Worm (Caenorhabditis elegans) whole organism, L4 larva: ENCODE measurements around the gene clec-196.

Experiments
- D1046.2 ChIP-seq: fragments of 200-800 bp; sonication (Bioruptor generic); IDR thresholded peaks from 2 replicates; pipeline ENCODE4 v1.3.6; 2022; ENCODE audit warnings: missing genetic modification characterization, missing compliant biosample characterization
- F26F4.8 ChIP-seq: fragments of 200-800 bp; sonication (Bioruptor generic); conservative IDR thresholded peaks from 2 replicates; pipeline ENCODE4 v1.3.6; 2022; ENCODE audit warnings: missing genetic modification characterization, missing compliant biosample characterization
- F37D6.2 ChIP-seq: sonication (generic microtip); optimal IDR thresholded peaks from 2 replicates; lab custom pipeline; 2016; ENCODE audit warnings: mild to moderate bottlenecking, missing genetic modification characterization, missing compliant biosample characterization
- F44E2.7 ChIP-seq: fragments of 200-800 bp; sonication (Bioruptor generic); IDR thresholded peaks from 2 replicates; pipeline ENCODE4 v2.1.2; 2022; ENCODE audit warnings: missing genetic modification characterization, missing compliant biosample characterization
- R02D3.7 ChIP-seq: fragments of 150-350 bp; sonication (generic microtip); optimal IDR thresholded peaks from 3 replicates; lab custom pipeline; 2014; ENCODE audit warnings: missing biosample characterization, missing genetic modification characterization
- T20F7.1 ChIP-seq: fragments of 200-800 bp; sonication (Bioruptor generic); optimal IDR thresholded peaks from 2 replicates; lab custom pipeline; 2018; ENCODE audit warnings: mild to moderate bottlenecking, missing genetic modification characterization, missing compliant biosample characterization
- Y105C5A.15 ChIP-seq: fragments of 200-800 bp; sonication (Bioruptor generic); IDR thresholded peaks from 2 replicates; pipeline ENCODE4 v1.3.6; 2022; ENCODE audit warnings: missing genetic modification characterization, missing compliant biosample characterization
- Y5F2A.4 ChIP-seq: fragments of 200-800 bp; sonication (Bioruptor generic); optimal IDR thresholded peaks from 2 replicates; lab custom pipeline; 2018; ENCODE audit warnings: mild to moderate bottlenecking, missing genetic modification characterization, missing compliant biosample characterization
- ZK337.2 ChIP-seq: fragments of 200-800 bp; sonication (Bioruptor generic); IDR thresholded peaks from 2 replicates; pipeline ENCODE4 v1.3.6; 2022; ENCODE audit warnings: missing genetic modification reagents, missing genetic modification characterization, missing compliant biosample characterization
- ama-1 ChIP-seq: fragments of 150-350 bp; optimal IDR thresholded peaks from 2 replicates; lab custom pipeline; 2014; ENCODE audit warnings: inconsistent platforms, mixed read lengths
- ceh-28 ChIP-seq: fragments of 150-350 bp; optimal IDR thresholded peaks from 2 replicates; lab custom pipeline; 2014; ENCODE audit warnings: missing biosample characterization, missing genetic modification reagents, missing genetic modification characterization
- ceh-44 ChIP-seq: fragments of 200-800 bp; sonication (Bioruptor generic); IDR thresholded peaks from 2 replicates; pipeline ENCODE4 v1.3.6; 2022; ENCODE audit warnings: missing genetic modification reagents, missing genetic modification characterization, missing compliant biosample characterization
- daf-16 ChIP-seq, 3 experiments: sonication (generic microtip); optimal IDR thresholded peaks; 2 replicates each; lab custom pipeline; 2016 to 2017; ENCODE audit warnings: missing genetic modification characterization in 3 of 3, missing genetic modification reagents in 3 of 3, mild to moderate bottlenecking in 2 of 3, missing compliant biosample characterization in 2 of 3, missing biosample characterization in 1 of 3, moderate library complexity in 1 of 3
- daf-19 ChIP-seq: fragments of 200-800 bp; sonication (Bioruptor generic); conservative IDR thresholded peaks from 2 replicates; pipeline ENCODE4 v1.3.6; 2022; ENCODE audit warnings: missing genetic modification characterization, missing compliant biosample characterization
- dmd-8 ChIP-seq: fragments of 200-800 bp; sonication (Bioruptor generic); IDR thresholded peaks from 2 replicates; pipeline ENCODE4 v1.3.6; 2022; ENCODE audit warnings: missing genetic modification characterization, missing compliant biosample characterization
- dmd-9 ChIP-seq: fragments of 200-800 bp; sonication (Bioruptor generic); IDR thresholded peaks from 2 replicates; pipeline ENCODE4 v1.3.6; 2022; ENCODE audit warnings: missing genetic modification reagents, missing genetic modification characterization, missing compliant biosample characterization
- dve-1 ChIP-seq: sonication (generic microtip); optimal IDR thresholded peaks from 2 replicates; lab custom pipeline; 2017; ENCODE audit warnings: antibody characterized with exemption, mild to moderate bottlenecking, missing genetic modification characterization, missing compliant biosample characterization; ENCODE audit not compliant: insufficient read depth
- egl-27 ChIP-seq: sonication (generic microtip); optimal IDR thresholded peaks from 3 replicates; lab custom pipeline; 2017; ENCODE audit warnings: missing biosample characterization, missing genetic modification reagents, missing genetic modification characterization
- egl-43 ChIP-seq: fragments of 200-800 bp; sonication (Bioruptor generic); IDR thresholded peaks from 2 replicates; pipeline ENCODE4 v1.3.6; 2022; ENCODE audit warnings: missing genetic modification reagents, missing genetic modification characterization, missing compliant biosample characterization
- hlh-30 ChIP-seq: sonication (generic microtip); optimal IDR thresholded peaks from 2 replicates; lab custom pipeline; 2017; ENCODE audit warnings: antibody characterized with exemption, mild to moderate bottlenecking, missing genetic modification characterization, missing compliant biosample characterization; ENCODE audit not compliant: insufficient read depth
- hmg-1.1 ChIP-seq: fragments of 200-800 bp; sonication (Bioruptor generic); IDR thresholded peaks from 2 replicates; pipeline ENCODE4 v1.3.6; 2022; ENCODE audit warnings: missing genetic modification reagents, missing genetic modification characterization, missing compliant biosample characterization
- jun-1 ChIP-seq: fragments of 150-350 bp; optimal IDR thresholded peaks from 2 replicates; lab custom pipeline; 2014; ENCODE audit warnings: missing biosample characterization, missing genetic modification reagents, missing genetic modification characterization
- lin-15B ChIP-seq: fragments of 150-350 bp; sonication (generic microtip); optimal IDR thresholded peaks from 3 replicates; lab custom pipeline; 2014; ENCODE audit warnings: missing biosample characterization, missing genetic modification characterization
- lin-29 ChIP-seq: fragments of 200-800 bp; sonication (Bioruptor generic); IDR thresholded peaks from 2 replicates; pipeline ENCODE4 v1.3.6; 2022; ENCODE audit warnings: missing genetic modification reagents, missing genetic modification characterization, missing compliant biosample characterization
- lin-38 ChIP-seq: fragments of 200-800 bp; sonication (Bioruptor generic); IDR thresholded peaks from 2 replicates; pipeline ENCODE4 v1.3.6; 2022; ENCODE audit warnings: missing genetic modification reagents, missing genetic modification characterization, missing compliant biosample characterization
- lin-39 ChIP-seq: fragments of 150-350 bp; optimal IDR thresholded peaks from 2 replicates; lab custom pipeline; 2014; ENCODE audit warnings: missing biosample characterization, missing genetic modification reagents, missing genetic modification characterization
- madf-5 ChIP-seq, 2 experiments: fragments of 200-800 bp; sonication (Bioruptor generic); IDR thresholded peaks; 2 replicates each; pipeline ENCODE4 v1.3.6; 2022; ENCODE audit warnings: missing compliant biosample characterization in 2 of 2, missing genetic modification characterization in 2 of 2
- mep-1 ChIP-seq: fragments of 150-350 bp; sonication (generic microtip); optimal IDR thresholded peaks from 3 replicates; lab custom pipeline; 2014; ENCODE audit warnings: missing biosample characterization, missing genetic modification characterization
- mes-2 ChIP-seq: sonication (generic microtip); optimal IDR thresholded peaks from 2 replicates; lab custom pipeline; 2016; ENCODE audit warnings: missing genotype, mild to moderate bottlenecking, missing genetic modification characterization, missing compliant biosample characterization; ENCODE audit not compliant: poor library complexity, severe bottlenecking
- mxl-2 ChIP-seq: fragments of 200-800 bp; sonication (Bioruptor generic); conservative IDR thresholded peaks from 2 replicates; pipeline ENCODE4 v1.3.6; 2022; ENCODE audit warnings: missing genetic modification reagents, missing genetic modification characterization, missing compliant biosample characterization
- nhr-10 ChIP-seq: fragments of 150-350 bp; optimal IDR thresholded peaks from 2 replicates; lab custom pipeline; 2014; ENCODE audit warnings: missing biosample characterization, missing genetic modification characterization
- nhr-102 ChIP-seq: sonication (generic microtip); optimal IDR thresholded peaks from 2 replicates; lab custom pipeline; 2016; ENCODE audit warnings: mild to moderate bottlenecking, missing genetic modification characterization, moderate library complexity, missing compliant biosample characterization
- nhr-11 ChIP-seq: fragments of 150-350 bp; optimal IDR thresholded peaks from 2 replicates; lab custom pipeline; 2014; ENCODE audit warnings: missing biosample characterization, missing genetic modification characterization
- nhr-237 ChIP-seq: sonication (generic microtip); optimal IDR thresholded peaks from 2 replicates; lab custom pipeline; 2017; ENCODE audit warnings: missing biosample characterization, missing genetic modification characterization
- nhr-25 ChIP-seq: sonication (generic microtip); optimal IDR thresholded peaks from 2 replicates; lab custom pipeline; 2017; ENCODE audit warnings: missing genetic modification characterization, mild to moderate bottlenecking, missing compliant biosample characterization, antibody characterized with exemption, moderate library complexity, borderline replicate concordance; ENCODE audit not compliant: insufficient read depth
- nhr-41 ChIP-seq: fragments of 200-800 bp; sonication (Bioruptor generic); IDR thresholded peaks from 2 replicates; pipeline ENCODE4 v1.3.6; 2022; ENCODE audit warnings: missing genetic modification reagents, missing genetic modification characterization, missing compliant biosample characterization
- pha-4 ChIP-seq, 2 experiments: fragments of 150-350 bp in 1 of 2; fragments of 200-800 bp in 1 of 2; sonication (Bioruptor generic) in 1 of 2; IDR thresholded peaks in 1 of 2; optimal IDR thresholded peaks in 1 of 2; 2 replicates each; pipeline versions ENCODE4 v1.3.6 to Lab custom; 2014 to 2022; ENCODE audit warnings: missing genetic modification characterization in 2 of 2, missing genetic modification reagents in 2 of 2, missing biosample characterization in 1 of 2, missing compliant biosample characterization in 1 of 2
- php-3 ChIP-seq: fragments of 200-800 bp; sonication (Bioruptor generic); IDR thresholded peaks from 2 replicates; pipeline ENCODE4 v1.3.6; 2022; ENCODE audit warnings: missing genetic modification reagents, missing genetic modification characterization, missing compliant biosample characterization
- rbr-2 ChIP-seq: sonication (generic microtip); optimal IDR thresholded peaks from 2 replicates; lab custom pipeline; 2016; ENCODE audit warnings: missing genotype, missing genetic modification characterization, missing compliant biosample characterization
- sdz-12 ChIP-seq: fragments of 200-800 bp; sonication (Bioruptor generic); optimal IDR thresholded peaks from 2 replicates; lab custom pipeline; 2018; ENCODE audit warnings: mild to moderate bottlenecking, missing genetic modification characterization, missing compliant biosample characterization
- skn-1 ChIP-seq: fragments of 150-350 bp; optimal IDR thresholded peaks from 2 replicates; lab custom pipeline; 2014; ENCODE audit warnings: missing biosample characterization, missing genetic modification characterization
- snpc-1.2 ChIP-seq: fragments of 200-800 bp; sonication (Bioruptor generic); IDR thresholded peaks from 2 replicates; pipeline ENCODE4 v1.3.6; 2022; ENCODE audit warnings: missing genetic modification reagents, missing genetic modification characterization, missing compliant biosample characterization
- snpc-4 ChIP-seq: fragments of 150-350 bp; optimal IDR thresholded peaks from 2 replicates; lab custom pipeline; 2014; ENCODE audit warnings: missing biosample characterization, missing genetic modification characterization
- spr-1 ChIP-seq: sonication (generic microtip); optimal IDR thresholded peaks from 2 replicates; lab custom pipeline; 2016; ENCODE audit warnings: mild to moderate bottlenecking, missing genetic modification characterization, missing compliant biosample characterization
- tra-1 ChIP-seq: fragments of 200-800 bp; sonication (Bioruptor generic); IDR thresholded peaks from 2 replicates; pipeline ENCODE4 v1.3.6; 2022; ENCODE audit warnings: missing genetic modification reagents, missing genetic modification characterization, missing compliant biosample characterization
- unc-62 ChIP-seq, 3 experiments: fragments of 150-350 bp in 1 of 3; sonication (generic microtip); optimal IDR thresholded peaks in 2 of 3; peaks in 1 of 3; 1 replicate in 1 of 3; 2 replicates in 2 of 3; lab custom pipeline; 2014 to 2017; ENCODE audit warnings: missing biosample characterization in 3 of 3, missing genetic modification characterization in 3 of 3, missing genetic modification reagents in 3 of 3, missing genotype in 1 of 3
- vab-7 ChIP-seq: fragments of 200-800 bp; sonication (Bioruptor generic); IDR thresholded peaks from 2 replicates; pipeline ENCODE4 v1.3.6; 2022; ENCODE audit warnings: missing genetic modification reagents, missing genetic modification characterization, missing compliant biosample characterization
- zfp-2 ChIP-seq: sonication (generic microtip); optimal IDR thresholded peaks from 2 replicates; lab custom pipeline; 2016; ENCODE audit warnings: mild to moderate bottlenecking, missing genetic modification characterization, missing compliant biosample characterization
- zip-2 ChIP-seq: fragments of 150-350 bp; optimal IDR thresholded peaks from 2 replicates; lab custom pipeline; 2014; ENCODE audit warnings: missing biosample characterization, missing genetic modification characterization
- ztf-11 ChIP-seq: fragments of 150-350 bp; optimal IDR thresholded peaks from 2 replicates; lab custom pipeline; 2014; ENCODE audit warnings: missing biosample characterization, missing genetic modification characterization

The clec-196 gene

ce11 chrIV:17245200-17245599, 31.6 kb upstream of the clec-196 start, which contains the start of gene ZK550.2 (continued):
- TF ChIP-seq mxl-2 (GFP tag; lab: Robert Waterston, UW) (no peak), ceh-28 (tag; lab: Kevin White, UChicago) (no peak), D1046.2 (GFP tag; lab: Robert Waterston, UW) (no peak), mes-2 (tag; lab: Kevin White, UChicago) (no peak), daf-16 (GFP tag; optimal IDR thresholded peaks at IDR 0.05; lab: Kevin White, UChicago) (peak in 1 of 2 experiments; percentile 32), daf-16 (tag; optimal IDR thresholded peaks at IDR 0.05; lab: Kevin White, UChicago) (peak; percentile 95), dmd-8 (no peak), F37D6.2 (tag; lab: Kevin White, UChicago) (no peak), Y105C5A.15 (GFP tag; lab: Robert Waterston, UW) (no peak), ZK337.2 (no peak), nhr-11 (tag; lab: Kevin White, UChicago) (no peak), skn-1 (tag; lab: Kevin White, UChicago) (no peak), sdz-12 (no peak), ceh-44 (GFP tag; lab: Robert Waterston, UW) (no peak), lin-29 (GFP tag; lab: Robert Waterston, UW) (no peak), nhr-41 (GFP tag; lab: Robert Waterston, UW) (peak; percentile 84), T20F7.1 (GFP tag; lab: Kevin White, UChicago) (no peak), unc-62 (GFP tag; optimal IDR thresholded peaks at IDR 0.05 in 1 of 2; lab: Kevin White, UChicago) (peak in 1 of 2 experiments; percentile 63), unc-62 (tag; optimal IDR thresholded peaks at IDR 0.05; lab: Kevin White, UChicago) (no peak), dve-1 (tag; lab: Kevin White, UChicago) (peak; percentile 90), nhr-102 (no peak), ztf-11 (tag; lab: Kevin White, UChicago) (no peak), nhr-237 (tag; lab: Kevin White, UChicago) (no peak), lin-15B (tag; lab: Kevin White, UChicago) (no peak), egl-27 (no peak), hlh-30 (tag; lab: Kevin White, UChicago) (peak; percentile 74), spr-1 (no peak), nhr-25 (tag; lab: Kevin White, UChicago) (no peak), vab-7 (GFP tag; lab: Robert Waterston, UW) (no peak), hmg-1.1 (GFP tag; lab: Robert Waterston, UW) (no peak), pha-4 (GFP tag; IDR thresholded peaks at IDR 0.05; lab: Robert Waterston, UW) (no peak), pha-4 (tag; optimal IDR thresholded peaks at IDR 0.05; lab: Kevin White, UChicago) (no peak), snpc-1.2 (GFP tag; lab: Robert Waterston, UW) (no peak), nhr-10 (tag; lab: Kevin White, UChicago) (no peak), zip-2 (tag; lab: Kevin White, UChicago) (peak; percentile 10), snpc-4 (tag; lab: Kevin White, UChicago) (no peak), F26F4.8 (GFP tag; lab: Robert Waterston, UW) (no peak), jun-1 (tag; lab: Kevin White, UChicago) (peak; percentile 51), lin-38 (GFP tag; lab: Robert Waterston, UW) (no peak; the same call in 1 of the 2 replicates), rbr-2 (tag; lab: Kevin White, UChicago) (no peak), php-3 (no peak; the same call in none of the 2 replicates), mep-1 (tag; lab: Kevin White, UChicago) (peak; percentile 46), R02D3.7 (tag; lab: Kevin White, UChicago) (no peak), madf-5 (GFP tag; IDR thresholded peaks at IDR 0.05; lab: Robert Waterston, UW) (no peak), dmd-9 (no peak), Y5F2A.4 (no peak), lin-39 (tag; lab: Kevin White, UChicago) (no peak), daf-19 (GFP tag; lab: Robert Waterston, UW) (no peak), egl-43 (no peak), F44E2.7 (GFP tag; lab: Robert Waterston, UW) (no peak), tra-1 (GFP tag; lab: Robert Waterston, UW) (peak; percentile 87), ama-1 (lab: Kevin White, UChicago) (no peak), zfp-2 (tag; lab: Kevin White, UChicago) (no peak)
